Worm (Caenorhabditis elegans): ENCODE data around the gene sdz-33.

DNA sequence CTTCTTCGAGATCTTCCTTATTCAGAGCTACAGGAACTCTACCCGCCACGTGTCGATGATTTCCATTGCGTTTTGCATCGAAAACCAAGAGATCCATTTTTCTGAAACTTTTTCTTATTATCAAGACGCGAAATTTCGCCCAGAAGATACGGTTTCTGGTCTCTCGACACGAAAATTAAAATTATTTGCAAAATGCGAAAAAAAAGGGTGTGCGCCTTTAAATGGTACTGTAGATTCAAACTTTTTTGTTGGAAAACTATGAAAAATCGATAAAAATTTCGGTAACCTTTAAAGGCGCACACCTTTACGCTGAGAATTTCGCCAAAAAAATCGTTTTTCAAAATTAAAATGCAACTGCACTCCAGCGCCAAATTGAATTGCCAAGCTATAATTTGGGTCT is 9.1 kb upstream of the sdz-33 start, which contains the start of gene tsen-2:
- TF ChIP-seq sea-2 (GFP tag; optimal IDR thresholded peaks at IDR 0.05): no peak
- TF ChIP-seq nhr-23 (tag; optimal IDR thresholded peaks at IDR 0.05): no peak
- no peak for TF ChIP-seq ZK546.5 (tag; optimal IDR thresholded peaks at IDR 0.05)
- no peak for TF ChIP-seq lin-39 (tag; optimal IDR thresholded peaks at IDR 0.05)
- TF ChIP-seq lin-15B (tag; optimal IDR thresholded peaks at IDR 0.05): no peak
- no peak for TF ChIP-seq nhr-237 (tag; optimal IDR thresholded peaks at IDR 0.05)
- TF ChIP-seq snpc-4 (tag; optimal IDR thresholded peaks at IDR 0.05): no peak
- TF ChIP-seq ztf-11 (tag; optimal IDR thresholded peaks at IDR 0.05): no peak
- TF ChIP-seq pqm-1 (tag; optimal IDR thresholded peaks at IDR 0.05): no peak
